Worm (Caenorhabditis elegans) whole organism, young adult: Measurements from ENCODE around the gene lin-40.

Experiments
- B0336.3 ChIP-seq: fragments of 200-800 bp; sonication (Bioruptor generic); IDR thresholded peaks from 2 replicates; pipeline ENCODE4 v1.3.6; 2022; ENCODE audit warnings: missing genetic modification characterization, missing compliant biosample characterization
- C17E4.6 ChIP-seq: fragments of 200-800 bp; sonication (Bioruptor generic); IDR thresholded peaks from 2 replicates; pipeline ENCODE4 v1.3.6; 2022; ENCODE audit warnings: missing genetic modification reagents, missing genetic modification characterization, missing compliant biosample characterization
- F39B2.1 ChIP-seq: fragments of 200-800 bp; sonication (Bioruptor generic); IDR thresholded peaks from 2 replicates; pipeline ENCODE4 v1.3.6; 2022; ENCODE audit warnings: missing genetic modification reagents, missing genetic modification characterization, missing compliant biosample characterization
- F49E8.2 ChIP-seq: sonication (generic microtip); optimal IDR thresholded peaks from 3 replicates; lab custom pipeline; 2017; ENCODE audit warnings: missing genetic modification characterization, mild to moderate bottlenecking, missing compliant biosample characterization, antibody characterized with exemption, moderate library complexity; ENCODE audit not compliant: insufficient read depth
- F57C9.4 ChIP-seq: sonication (generic microtip); optimal IDR thresholded peaks from 2 replicates; lab custom pipeline; 2017; ENCODE audit warnings: mild to moderate bottlenecking, missing genetic modification characterization, missing compliant biosample characterization
- K11D2.4 ChIP-seq: fragments of 200-800 bp; sonication (Bioruptor generic); IDR thresholded peaks from 2 replicates; pipeline ENCODE4 v1.3.6; 2022; ENCODE audit warnings: missing genetic modification reagents, missing genetic modification characterization, missing compliant biosample characterization
- Y53G8AR.9 ChIP-seq: fragments of 200-800 bp; sonication (Bioruptor generic); conservative IDR thresholded peaks from 2 replicates; pipeline ENCODE4 v1.3.6; 2022; ENCODE audit warnings: missing genetic modification reagents, missing genetic modification characterization, missing compliant biosample characterization
- Y56A3A.18 ChIP-seq: fragments of 200-800 bp; sonication (Bioruptor generic); IDR thresholded peaks from 2 replicates; pipeline ENCODE4 v1.3.6; 2022; ENCODE audit warnings: missing genetic modification reagents, missing genetic modification characterization, missing compliant biosample characterization
- Y79H2A.3 ChIP-seq: fragments of 200-800 bp; sonication (Bioruptor generic); conservative IDR thresholded peaks from 2 replicates; pipeline ENCODE4 v1.3.6; 2022; ENCODE audit warnings: missing genetic modification reagents, missing genetic modification characterization, missing compliant biosample characterization
- akir-1 ChIP-seq: fragments of 200-800 bp; sonication (Bioruptor generic); optimal IDR thresholded peaks from 2 replicates; lab custom pipeline; 2018; ENCODE audit warnings: mild to moderate bottlenecking, missing genetic modification characterization, moderate library complexity, missing compliant biosample characterization
- ama-1 ChIP-seq, 3 experiments: fragments of 150-350 bp in 1 of 3; sonication (generic microtip) in 2 of 3; optimal IDR thresholded peaks; 2 replicates each; lab custom pipeline; 2014 to 2018; ENCODE audit warnings: missing biosample characterization in 2 of 3, missing genetic modification characterization in 2 of 3, missing genetic modification reagents in 2 of 3
- aptf-2 ChIP-seq: fragments of 200-800 bp; sonication (Bioruptor generic); conservative IDR thresholded peaks from 2 replicates; pipeline ENCODE4 v1.3.6; 2022; ENCODE audit warnings: missing genetic modification reagents, missing genetic modification characterization, missing compliant biosample characterization
- attf-3 ChIP-seq: fragments of 200-800 bp; sonication (Bioruptor generic); conservative IDR thresholded peaks from 2 replicates; pipeline ENCODE4 v1.3.6; 2022; ENCODE audit warnings: missing genetic modification reagents, missing genetic modification characterization, missing compliant biosample characterization
- ccch-3 ChIP-seq: fragments of 200-800 bp; sonication (Bioruptor generic); optimal IDR thresholded peaks from 2 replicates; lab custom pipeline; 2018; ENCODE audit warnings: mild to moderate bottlenecking, missing genetic modification characterization, missing compliant biosample characterization
- ceh-58 ChIP-seq: fragments of 200-800 bp; sonication (Bioruptor generic); IDR thresholded peaks from 2 replicates; pipeline ENCODE4 v1.3.6; 2022; ENCODE audit warnings: missing genetic modification characterization, missing compliant biosample characterization
- die-1 ChIP-seq: sonication (generic microtip); optimal IDR thresholded peaks from 2 replicates; lab custom pipeline; 2016; ENCODE audit warnings: missing genotype, mild to moderate bottlenecking, missing genetic modification characterization, missing compliant biosample characterization
- dpl-1 ChIP-seq: fragments of 150-350 bp; optimal IDR thresholded peaks from 2 replicates; lab custom pipeline; 2014; ENCODE audit warnings: missing biosample characterization, missing genetic modification reagents, missing genetic modification characterization
- efl-1 ChIP-seq: fragments of 150-350 bp; optimal IDR thresholded peaks from 2 replicates; lab custom pipeline; 2014; ENCODE audit warnings: missing biosample characterization, missing genetic modification reagents, missing genetic modification characterization
- egl-18 ChIP-seq: fragments of 200-800 bp; sonication (Bioruptor generic); IDR thresholded peaks from 2 replicates; pipeline ENCODE4 v1.3.6; 2022; ENCODE audit warnings: missing genetic modification reagents, missing genetic modification characterization, missing compliant biosample characterization
- egrh-3 ChIP-seq: fragments of 200-800 bp; sonication (Bioruptor generic); IDR thresholded peaks from 2 replicates; pipeline ENCODE4 v1.3.6; 2022; ENCODE audit warnings: missing genetic modification reagents, missing genetic modification characterization, missing compliant biosample characterization
- fkh-3 ChIP-seq: sonication (generic microtip); optimal IDR thresholded peaks from 2 replicates; lab custom pipeline; 2016; ENCODE audit warnings: mild to moderate bottlenecking, missing genetic modification characterization, missing compliant biosample characterization
- hlh-26 ChIP-seq: fragments of 200-800 bp; sonication (Bioruptor generic); conservative IDR thresholded peaks from 2 replicates; pipeline ENCODE4 v1.3.6; 2022; ENCODE audit warnings: missing genetic modification reagents, missing genetic modification characterization, missing compliant biosample characterization
- lin-35 ChIP-seq, 3 experiments: fragments of 150-350 bp in 2 of 3; sonication (generic microtip) in 1 of 3; optimal IDR thresholded peaks; 2 replicates each; lab custom pipeline; 2014 to 2018; ENCODE audit warnings: missing biosample characterization in 3 of 3, missing genetic modification characterization in 3 of 3, missing genetic modification reagents in 3 of 3
- lin-40 ChIP-seq: sonication (generic microtip); optimal IDR thresholded peaks from 2 replicates; lab custom pipeline; 2016; ENCODE audit warnings: missing genetic modification characterization, mild to moderate bottlenecking, missing compliant biosample characterization, missing genotype, missing genetic modification reagents
- lin-54 ChIP-seq: fragments of 200-800 bp; sonication (Bioruptor generic); optimal IDR thresholded peaks from 2 replicates; lab custom pipeline; 2018; ENCODE audit warnings: mild to moderate bottlenecking, missing genetic modification characterization, missing compliant biosample characterization
- mcd-1 ChIP-seq: fragments of 200-800 bp; sonication (Bioruptor generic); IDR thresholded peaks from 2 replicates; pipeline ENCODE4 v1.3.6; 2022; ENCODE audit warnings: missing genetic modification reagents, missing genetic modification characterization, missing compliant biosample characterization
- mel-28 ChIP-seq: sonication (generic microtip); optimal IDR thresholded peaks from 2 replicates; lab custom pipeline; 2016; ENCODE audit warnings: borderline replicate concordance, mild to moderate bottlenecking, missing genetic modification characterization, missing compliant biosample characterization
- pbrm-1 ChIP-seq: fragments of 200-800 bp; sonication (Bioruptor generic); IDR thresholded peaks from 2 replicates; pipeline ENCODE4 v1.3.6; 2022; ENCODE audit warnings: missing genetic modification reagents, missing genetic modification characterization, missing compliant biosample characterization
- rpc-1 ChIP-seq, 2 experiments: fragments of 150-350 bp in 1 of 2; sonication (generic microtip) in 1 of 2; optimal IDR thresholded peaks; 2 replicates each; lab custom pipeline; 2014 to 2018; ENCODE audit warnings: missing biosample characterization in 1 of 2, missing genetic modification characterization in 1 of 2, missing genetic modification reagents in 1 of 2, missing genotype in 1 of 2
- snpc-4 ChIP-seq, 5 experiments: fragments of 150-350 bp in 1 of 5; sonication (generic microtip) in 4 of 5; optimal IDR thresholded peaks; 2 replicates each; lab custom pipeline; 2014 to 2018; ENCODE audit warnings: missing genetic modification characterization in 5 of 5, missing biosample characterization in 3 of 5, antibody characterized with exemption in 2 of 5, mild to moderate bottlenecking in 2 of 5, missing compliant biosample characterization in 2 of 5, missing genotype in 2 of 5, moderate library complexity in 2 of 5, missing genetic modification reagents in 1 of 5
- sptf-2 ChIP-seq: fragments of 200-800 bp; sonication (Bioruptor generic); optimal IDR thresholded peaks from 2 replicates; lab custom pipeline; 2018; ENCODE audit warnings: mild to moderate bottlenecking, missing genetic modification characterization, missing compliant biosample characterization
- zfh-2 ChIP-seq: fragments of 200-800 bp; sonication (Bioruptor generic); conservative IDR thresholded peaks from 2 replicates; pipeline ENCODE4 v1.3.6; 2022; ENCODE audit warnings: missing genetic modification reagents, missing genetic modification characterization, missing compliant biosample characterization
- ztf-22 ChIP-seq: fragments of 200-800 bp; sonication (Bioruptor generic); optimal IDR thresholded peaks from 2 replicates; lab custom pipeline; 2018; ENCODE audit warnings: mild to moderate bottlenecking, missing genetic modification characterization, moderate library complexity, missing compliant biosample characterization

lin-40 gene

ce11 chrV:3739302-3739701 is 34.5 kb downstream of the lin-40 start, which contains the start of gene hpo-36:
TSS of gene hpo-36 (minus strand) at chrV:3739402.
- no peak for TF ChIP-seq snpc-4 (GFP tag; optimal IDR thresholded peaks at IDR 0.05; lab: Kevin White, UChicago)
- peak in 2 of 4 experiments; percentile 9 to 29 for TF ChIP-seq snpc-4 (tag; optimal IDR thresholded peaks at IDR 0.05; lab: Kevin White, UChicago)
- TF ChIP-seq lin-40 (tag; lab: Kevin White, UChicago): no peak

- TF ChIP-seq ama-1 (optimal IDR thresholded peaks at IDR 0.05; lab: Kevin White, UChicago) (no peak), ama-1 (GFP tag; optimal IDR thresholded peaks at IDR 0.05; lab: Kevin White, UChicago) (no peak), F39B2.1 (GFP tag; lab: Robert Waterston, UW) (no peak), snpc-4 (GFP tag; optimal IDR thresholded peaks at IDR 0.05; lab: Kevin White, UChicago) (no peak), snpc-4 (tag; optimal IDR thresholded peaks at IDR 0.05; lab: Kevin White, UChicago) (no peak), fkh-3 (tag; lab: Kevin White, UChicago) (no peak), hlh-26 (GFP tag; lab: Robert Waterston, UW) (no peak), akir-1 (GFP tag; lab: Kevin White, UChicago) (no peak), egl-18 (GFP tag; lab: Robert Waterston, UW) (no peak), Y56A3A.18 (GFP tag; lab: Robert Waterston, UW) (no peak), ztf-22 (no peak), mcd-1 (GFP tag; lab: Robert Waterston, UW) (no peak), F49E8.2 (no peak), aptf-2 (no peak), C17E4.6 (no peak), pbrm-1 (GFP tag; lab: Robert Waterston, UW) (no peak), mel-28 (no peak), die-1 (tag; lab: Kevin White, UChicago) (no peak), Y79H2A.3 (GFP tag; lab: Robert Waterston, UW) (no peak), ceh-58 (GFP tag; lab: Robert Waterston, UW) (no peak), B0336.3 (GFP tag; lab: Robert Waterston, UW) (no peak), Y53G8AR.9 (GFP tag; lab: Robert Waterston, UW) (no peak), ccch-3 (GFP tag; lab: Kevin White, UChicago) (no peak), efl-1 (GFP tag; lab: Kevin White, UChicago) (peak; percentile 57), F57C9.4 (tag; lab: Kevin White, UChicago) (no peak), lin-35 (GFP tag; optimal IDR thresholded peaks at IDR 0.05; lab: Kevin White, UChicago) (peak in 1 of 3 experiments; percentile 58), dpl-1 (GFP tag; lab: Kevin White, UChicago) (peak; percentile 39), rpc-1 (optimal IDR thresholded peaks at IDR 0.05; lab: Kevin White, UChicago) (no peak), rpc-1 (tag; optimal IDR thresholded peaks at IDR 0.05; lab: Kevin White, UChicago) (no peak), K11D2.4 (GFP tag; lab: Robert Waterston, UW) (no peak), attf-3 (GFP tag; lab: Robert Waterston, UW) (peak; percentile 91), lin-54 (GFP tag; lab: Kevin White, UChicago) (peak; percentile 82)
Observed at ce11 chrV:3743172-3743626, 38.4 kb downstream of the lin-40 start, which contains the start of gene mtm-9. TSS of gene mtm-9 (plus strand) at chrV:3743576.

ce11 chrV:3750328-3750727 is 45.5 kb downstream of the lin-40 start:
- TF ChIP-seq zfh-2 (GFP tag; lab: Robert Waterston, UW) (peak; percentile 87), egrh-3 (GFP tag; lab: Robert Waterston, UW) (peak; percentile 71; the same call in 1 of the 2 replicates), sptf-2 (GFP tag; lab: Kevin White, UChicago) (no peak)
